Fruit fly (Drosophila melanogaster) whole organism, pupa: ENCODE results near the gene CG16704.

ENCODE experiments used
- CG15710 ChIP-seq: fragments of 200-800 bp; sonication (Bioruptor generic); optimal IDR thresholded peaks from 2 replicates; lab custom pipeline; 2018; ENCODE audit warnings: missing biosample characterization, mild to moderate bottlenecking, missing genetic modification characterization, moderate library complexity
- CG17806 ChIP-seq: fragments of 200-800 bp; sonication (Bioruptor generic); optimal IDR thresholded peaks from 2 replicates; lab custom pipeline; 2018; ENCODE audit warnings: missing biosample characterization, mild to moderate bottlenecking, missing genetic modification characterization, moderate library complexity
- CG32121 ChIP-seq: fragments of 200-800 bp; sonication (Bioruptor generic); IDR thresholded peaks from 2 replicates; pipeline ENCODE4 v1.3.6; 2022; ENCODE audit warnings: missing biosample characterization, missing genetic modification characterization

- TF ChIP-seq CG15710 (tag; lab: Kevin White, UChicago) = no peak
- TF ChIP-seq CG32121 (GFP tag; lab: Robert Waterston, UW) = peak; percentile 48
- TF ChIP-seq CG17806 (tag; lab: Kevin White, UChicago) = no peak
These were observed 38.0 kb upstream of the CG16704 start, which contains the start of gene CG10019 for dm6 chr2L:3730182-3730975.
